Worm (Caenorhabditis elegans) whole organism, early embryonic: ENCODE measurements around the gene F40G9.7.

Source experiments
- B0310.2 ChIP-seq: sonication (generic microtip); optimal IDR thresholded peaks from 2 replicates; lab custom pipeline; 2016; ENCODE audit warnings: mild to moderate bottlenecking, missing genetic modification characterization, missing compliant biosample characterization
- F13C5.2 ChIP-seq: sonication (generic microtip); optimal IDR thresholded peaks from 2 replicates; lab custom pipeline; 2017; ENCODE audit warnings: mild to moderate bottlenecking, missing genetic modification characterization, inconsistent platforms, missing compliant biosample characterization
- ama-1 ChIP-seq: fragments of 150-350 bp; optimal IDR thresholded peaks from 2 replicates; lab custom pipeline; 2014
- ceh-36 ChIP-seq: sonication (generic microtip); optimal IDR thresholded peaks from 2 replicates; lab custom pipeline; 2016; ENCODE audit warnings: missing genetic modification characterization, inconsistent platforms, missing compliant biosample characterization
- ets-7 ChIP-seq: sonication (generic microtip); optimal IDR thresholded peaks from 2 replicates; lab custom pipeline; 2016; ENCODE audit warnings: missing genotype, missing genetic modification characterization, missing compliant biosample characterization
- flt-1 ChIP-seq: fragments of 200-800 bp; sonication (Bioruptor generic); IDR thresholded peaks from 2 replicates; pipeline ENCODE4 v1.3.6; 2022; ENCODE audit warnings: missing genetic modification characterization, missing compliant biosample characterization
- hmbx-1 ChIP-seq: sonication (generic microtip); optimal IDR thresholded peaks from 2 replicates; lab custom pipeline; 2016; ENCODE audit warnings: mild to moderate bottlenecking, missing genetic modification characterization, missing compliant biosample characterization
- hnd-1 ChIP-seq: sonication (generic microtip); optimal IDR thresholded peaks from 2 replicates; lab custom pipeline; 2016; ENCODE audit warnings: missing genetic modification characterization, missing compliant biosample characterization
- sea-1 ChIP-seq: fragments of 200-800 bp; sonication (Bioruptor generic); conservative IDR thresholded peaks from 2 replicates; pipeline ENCODE4 v1.3.6; 2022; ENCODE audit warnings: missing genetic modification characterization, missing compliant biosample characterization
- tbx-11 ChIP-seq: fragments of 200-800 bp; sonication (Bioruptor generic); IDR thresholded peaks from 2 replicates; pipeline ENCODE4 v1.3.6; 2022; ENCODE audit warnings: missing genetic modification characterization, missing compliant biosample characterization
- tbx-37 ChIP-seq: fragments of 200-800 bp; sonication (Bioruptor generic); conservative IDR thresholded peaks from 2 replicates; pipeline ENCODE4 v1.3.6; 2022; ENCODE audit warnings: missing genetic modification reagents, missing genetic modification characterization, missing compliant biosample characterization

- TF ChIP-seq sea-1 (GFP tag; lab: Robert Waterston, UW) (no peak), hmbx-1 (tag; lab: Kevin White, UChicago) (no peak), B0310.2 (tag; lab: Kevin White, UChicago) (no peak), ceh-36 (no peak), tbx-11 (no peak), hnd-1 (tag; lab: Kevin White, UChicago) (no peak), ets-7 (tag; lab: Kevin White, UChicago) (no peak), ama-1 (lab: Kevin White, UChicago) (no peak), tbx-37 (no peak), F13C5.2 (tag; lab: Kevin White, UChicago) (no peak), flt-1 (no peak)
Observed at ce11 chrIII:188426-188888, 23.0 kb downstream of the F40G9.7 start, which contains the start of gene ubc-20.
